Worm (Caenorhabditis elegans) whole organism, L4 larva: ENCODE results near the gene obr-2.
"Not testable (repeated sequence)": the region's sequence is repeated elsewhere in the genome, so short reads cannot be mapped to it uniquely, and the experiment has no call there.

Experiments
- D1046.2 ChIP-seq: fragments of 200-800 bp; sonication (Bioruptor generic); IDR thresholded peaks from 2 replicates; pipeline ENCODE4 v1.3.6; 2022; ENCODE audit warnings: missing genetic modification characterization, missing compliant biosample characterization
- F44E2.7 ChIP-seq: fragments of 200-800 bp; sonication (Bioruptor generic); IDR thresholded peaks from 2 replicates; pipeline ENCODE4 v2.1.2; 2022; ENCODE audit warnings: missing genetic modification characterization, missing compliant biosample characterization
- F49E8.2 ChIP-seq: sonication (generic microtip); optimal IDR thresholded peaks from 2 replicates; lab custom pipeline; 2016; ENCODE audit warnings: missing compliant biosample characterization, mild to moderate bottlenecking, missing genetic modification characterization, borderline replicate concordance
- R02D3.7 ChIP-seq: fragments of 150-350 bp; sonication (generic microtip); optimal IDR thresholded peaks from 3 replicates; lab custom pipeline; 2014; ENCODE audit warnings: missing biosample characterization, missing genetic modification characterization
- T26A8.4 ChIP-seq: fragments of 200-800 bp; sonication (Bioruptor generic); IDR thresholded peaks from 2 replicates; pipeline ENCODE4 v1.3.6; 2022; ENCODE audit warnings: missing genetic modification characterization, missing compliant biosample characterization
- Y48G9A.11 ChIP-seq: fragments of 200-800 bp; sonication (Bioruptor generic); IDR thresholded peaks from 2 replicates; pipeline ENCODE4 v1.3.6; 2022; ENCODE audit warnings: missing genetic modification reagents, missing genetic modification characterization, missing compliant biosample characterization
- Y5F2A.4 ChIP-seq: fragments of 200-800 bp; sonication (Bioruptor generic); optimal IDR thresholded peaks from 2 replicates; lab custom pipeline; 2018; ENCODE audit warnings: mild to moderate bottlenecking, missing genetic modification characterization, missing compliant biosample characterization
- Y75B8A.6 ChIP-seq: fragments of 200-800 bp; sonication (Bioruptor generic); IDR thresholded peaks from 2 replicates; pipeline ENCODE4 v1.3.6; 2022; ENCODE audit warnings: missing genetic modification reagents, missing genetic modification characterization, missing compliant biosample characterization
- aha-1 ChIP-seq: fragments of 150-350 bp; peaks from one replicate; lab custom pipeline; 2014; ENCODE audit warnings: missing biosample characterization, missing genetic modification characterization
- aly-2 ChIP-seq: sonication (generic microtip); optimal IDR thresholded peaks from 2 replicates; lab custom pipeline; 2018; ENCODE audit warnings: missing biosample characterization, missing genetic modification characterization
- ama-1 ChIP-seq: fragments of 150-350 bp; optimal IDR thresholded peaks from 2 replicates; lab custom pipeline; 2014; ENCODE audit warnings: inconsistent platforms, mixed read lengths
- arid-1 ChIP-seq: fragments of 200-800 bp; sonication (Bioruptor generic); conservative IDR thresholded peaks from 2 replicates; pipeline ENCODE4 v1.3.6; 2022; ENCODE audit warnings: missing genetic modification reagents, missing genetic modification characterization, missing compliant biosample characterization
- ceh-82 ChIP-seq: sonication (generic microtip); optimal IDR thresholded peaks from 2 replicates; lab custom pipeline; 2017; ENCODE audit warnings: missing biosample characterization, missing genetic modification characterization
- ces-1 ChIP-seq: fragments of 150-350 bp; sonication (generic microtip); optimal IDR thresholded peaks from 4 replicates; lab custom pipeline; 2014; ENCODE audit warnings: missing biosample characterization, missing genetic modification reagents, missing genetic modification characterization
- ctbp-1 ChIP-seq: fragments of 200-800 bp; sonication (Bioruptor generic); IDR thresholded peaks from 2 replicates; pipeline ENCODE4 v1.3.6; 2022; ENCODE audit warnings: missing genetic modification reagents, missing genetic modification characterization, missing compliant biosample characterization
- daf-16 ChIP-seq, 3 experiments: sonication (generic microtip); optimal IDR thresholded peaks; 2 replicates each; lab custom pipeline; 2016 to 2017; ENCODE audit warnings: missing genetic modification characterization in 3 of 3, missing genetic modification reagents in 3 of 3, mild to moderate bottlenecking in 2 of 3, missing compliant biosample characterization in 2 of 3, missing biosample characterization in 1 of 3, moderate library complexity in 1 of 3
- dmd-9 ChIP-seq: fragments of 200-800 bp; sonication (Bioruptor generic); IDR thresholded peaks from 2 replicates; pipeline ENCODE4 v1.3.6; 2022; ENCODE audit warnings: missing genetic modification reagents, missing genetic modification characterization, missing compliant biosample characterization
- duxl-1 ChIP-seq: sonication (generic microtip); optimal IDR thresholded peaks from 2 replicates; lab custom pipeline; 2016; ENCODE audit warnings: mild to moderate bottlenecking, missing genetic modification characterization, moderate library complexity, missing compliant biosample characterization; ENCODE audit not compliant: poor library complexity
- egl-43 ChIP-seq: fragments of 200-800 bp; sonication (Bioruptor generic); IDR thresholded peaks from 2 replicates; pipeline ENCODE4 v1.3.6; 2022; ENCODE audit warnings: missing genetic modification reagents, missing genetic modification characterization, missing compliant biosample characterization
- fos-1 ChIP-seq: fragments of 150-350 bp; optimal IDR thresholded peaks from 2 replicates; lab custom pipeline; 2014; ENCODE audit warnings: missing biosample characterization, missing genetic modification characterization
- lim-7 ChIP-seq: fragments of 200-800 bp; sonication (Bioruptor generic); IDR thresholded peaks from 2 replicates; pipeline ENCODE4 v1.3.6; 2022; ENCODE audit warnings: missing genetic modification characterization, missing compliant biosample characterization
- lin-13 ChIP-seq: fragments of 150-350 bp; optimal IDR thresholded peaks from 2 replicates; lab custom pipeline; 2014; ENCODE audit warnings: missing biosample characterization, missing genetic modification reagents, missing genetic modification characterization
- lin-38 ChIP-seq: fragments of 200-800 bp; sonication (Bioruptor generic); IDR thresholded peaks from 2 replicates; pipeline ENCODE4 v1.3.6; 2022; ENCODE audit warnings: missing genetic modification reagents, missing genetic modification characterization, missing compliant biosample characterization
- madf-9 ChIP-seq: fragments of 200-800 bp; sonication (Bioruptor generic); conservative IDR thresholded peaks from 2 replicates; pipeline ENCODE4 v1.3.6; 2022; ENCODE audit warnings: missing genetic modification reagents, missing genetic modification characterization, missing compliant biosample characterization
- mep-1 ChIP-seq: fragments of 150-350 bp; sonication (generic microtip); optimal IDR thresholded peaks from 3 replicates; lab custom pipeline; 2014; ENCODE audit warnings: missing biosample characterization, missing genetic modification characterization
- mxl-3 ChIP-seq: fragments of 200-800 bp; sonication (Bioruptor generic); optimal IDR thresholded peaks from 2 replicates; lab custom pipeline; 2018; ENCODE audit warnings: mild to moderate bottlenecking, missing genetic modification characterization, missing compliant biosample characterization
- nhr-102 ChIP-seq: sonication (generic microtip); optimal IDR thresholded peaks from 2 replicates; lab custom pipeline; 2016; ENCODE audit warnings: mild to moderate bottlenecking, missing genetic modification characterization, moderate library complexity, missing compliant biosample characterization
- nhr-11 ChIP-seq: fragments of 150-350 bp; optimal IDR thresholded peaks from 2 replicates; lab custom pipeline; 2014; ENCODE audit warnings: missing biosample characterization, missing genetic modification characterization
- nhr-111 ChIP-seq: fragments of 200-800 bp; sonication (Bioruptor generic); optimal IDR thresholded peaks from 2 replicates; lab custom pipeline; 2018; ENCODE audit warnings: mild to moderate bottlenecking, missing genetic modification characterization, missing compliant biosample characterization
- nhr-237 ChIP-seq: sonication (generic microtip); optimal IDR thresholded peaks from 2 replicates; lab custom pipeline; 2017; ENCODE audit warnings: missing biosample characterization, missing genetic modification characterization
- nhr-28 ChIP-seq: fragments of 150-350 bp; optimal IDR thresholded peaks from 2 replicates; lab custom pipeline; 2014; ENCODE audit warnings: missing biosample characterization, missing genetic modification characterization
- nhr-41 ChIP-seq: fragments of 200-800 bp; sonication (Bioruptor generic); IDR thresholded peaks from 2 replicates; pipeline ENCODE4 v1.3.6; 2022; ENCODE audit warnings: missing genetic modification reagents, missing genetic modification characterization, missing compliant biosample characterization
- nhr-42 ChIP-seq: fragments of 200-800 bp; sonication (Bioruptor generic); IDR thresholded peaks from 2 replicates; pipeline ENCODE4 v1.3.6; 2022; ENCODE audit warnings: missing genetic modification characterization, missing compliant biosample characterization
- nhr-48 ChIP-seq: sonication (generic microtip); optimal IDR thresholded peaks from 2 replicates; lab custom pipeline; 2016; ENCODE audit warnings: mild to moderate bottlenecking, missing genetic modification characterization, missing compliant biosample characterization
- nhr-6 ChIP-seq: fragments of 150-350 bp; optimal IDR thresholded peaks from 2 replicates; lab custom pipeline; 2014; ENCODE audit warnings: missing biosample characterization, missing genetic modification characterization
- pha-4 ChIP-seq, 2 experiments: fragments of 150-350 bp in 1 of 2; fragments of 200-800 bp in 1 of 2; sonication (Bioruptor generic) in 1 of 2; IDR thresholded peaks in 1 of 2; optimal IDR thresholded peaks in 1 of 2; 2 replicates each; pipeline versions ENCODE4 v1.3.6 to Lab custom; 2014 to 2022; ENCODE audit warnings: missing genetic modification characterization in 2 of 2, missing genetic modification reagents in 2 of 2, missing biosample characterization in 1 of 2, missing compliant biosample characterization in 1 of 2
- php-3 ChIP-seq: fragments of 200-800 bp; sonication (Bioruptor generic); IDR thresholded peaks from 2 replicates; pipeline ENCODE4 v1.3.6; 2022; ENCODE audit warnings: missing genetic modification reagents, missing genetic modification characterization, missing compliant biosample characterization
- snpc-1.2 ChIP-seq: fragments of 200-800 bp; sonication (Bioruptor generic); IDR thresholded peaks from 2 replicates; pipeline ENCODE4 v1.3.6; 2022; ENCODE audit warnings: missing genetic modification reagents, missing genetic modification characterization, missing compliant biosample characterization
- snpc-4 ChIP-seq: fragments of 150-350 bp; optimal IDR thresholded peaks from 2 replicates; lab custom pipeline; 2014; ENCODE audit warnings: missing biosample characterization, missing genetic modification characterization
- tag-97 ChIP-seq: fragments of 200-800 bp; sonication (Bioruptor generic); IDR thresholded peaks from 2 replicates; pipeline ENCODE4 v1.3.6; 2022; ENCODE audit warnings: missing genetic modification characterization, missing compliant biosample characterization
- unc-130 ChIP-seq: sonication (generic microtip); optimal IDR thresholded peaks from 2 replicates; lab custom pipeline; 2016; ENCODE audit warnings: missing genetic modification reagents, missing genetic modification characterization, missing compliant biosample characterization
- zfp-3 ChIP-seq: fragments of 200-800 bp; sonication (Bioruptor generic); conservative IDR thresholded peaks from 2 replicates; pipeline ENCODE4 v1.3.6; 2022; ENCODE audit warnings: missing genetic modification reagents, missing genetic modification characterization, missing compliant biosample characterization
- ztf-11 ChIP-seq: fragments of 150-350 bp; optimal IDR thresholded peaks from 2 replicates; lab custom pipeline; 2014; ENCODE audit warnings: missing biosample characterization, missing genetic modification characterization

obr-2 gene

ce11 chrV:15051720-15052119 is 37.7 kb upstream of the obr-2 start:
- TF ChIP-seq aha-1 (peak; percentile 91), madf-9 (no peak), nhr-48 (no peak)

- TF ChIP-seq mxl-3 (GFP tag; lab: Kevin White, UChicago), result peak; percentile 19
- no peak for TF ChIP-seq daf-16 (GFP tag; optimal IDR thresholded peaks at IDR 0.05; lab: Kevin White, UChicago)
- TF ChIP-seq daf-16 (tag; optimal IDR thresholded peaks at IDR 0.05; lab: Kevin White, UChicago), result peak; percentile 14
- TF ChIP-seq nhr-42, result no peak
- no peak for TF ChIP-seq zfp-3 (GFP tag; lab: Robert Waterston, UW)
- TF ChIP-seq aha-1, result peak; percentile 73
- TF ChIP-seq nhr-28 (tag; lab: Kevin White, UChicago), result peak; percentile 32
- no peak for TF ChIP-seq F44E2.7
- TF ChIP-seq pha-4 (GFP tag; IDR thresholded peaks at IDR 0.05; lab: Robert Waterston, UW), result no peak
- TF ChIP-seq pha-4 (tag; optimal IDR thresholded peaks at IDR 0.05; lab: Kevin White, UChicago), result no peak
- no peak for TF ChIP-seq nhr-237
Observed at ce11 chrV:15048107-15048506, 34.0 kb upstream of the obr-2 start, which contains the start of gene sdc-3. Gene sdc-3 (minus strand): TSS chrV:15048207.

DNA sequence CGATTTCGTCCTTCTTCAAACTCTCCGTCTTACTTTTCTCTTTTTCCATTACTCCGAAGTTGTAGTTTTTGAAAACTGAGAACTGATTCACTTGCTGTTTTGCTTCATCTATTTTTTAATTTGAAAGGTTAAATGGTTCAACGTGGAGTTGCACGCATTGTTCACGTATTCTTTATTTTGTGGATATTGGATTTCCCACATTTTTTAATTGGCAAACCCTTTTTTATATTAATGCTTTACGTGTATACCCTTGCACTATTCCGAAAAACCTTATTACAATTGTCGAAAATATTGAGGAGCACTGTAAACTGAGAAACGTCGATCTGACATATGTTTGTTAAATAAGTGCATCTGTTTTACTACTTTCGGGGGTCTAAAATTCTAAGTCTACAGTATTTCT is 22.7 kb upstream of the obr-2 start, which contains the start of gene melo-3:
Gene melo-3, minus strand, starts transcription at position 101 of the 400 bp plus-strand sequence.
- TF ChIP-seq lim-7 (GFP tag; lab: Robert Waterston, UW); ztf-11 (tag; lab: Kevin White, UChicago); aly-2: not testable (repeated sequence)

DNA sequence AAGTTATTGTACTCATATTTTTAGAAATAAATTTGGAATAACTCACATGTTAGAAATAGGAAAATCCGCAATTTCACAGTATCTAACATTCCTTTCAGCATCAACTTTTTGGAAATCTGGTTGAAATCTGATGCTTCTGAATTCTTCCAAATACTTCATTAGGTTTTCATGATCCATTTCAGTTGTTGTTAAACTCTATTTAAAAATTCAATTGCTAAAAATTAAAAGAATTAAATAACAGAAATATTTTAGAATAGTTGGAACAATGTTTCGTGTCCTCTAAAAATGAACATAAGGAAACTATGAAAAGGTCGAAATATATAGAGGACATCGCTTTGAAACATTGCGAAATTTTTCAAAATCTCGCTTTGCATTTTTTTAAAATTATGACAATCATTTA is 17.3 kb upstream of the obr-2 start, which contains the start of gene cng-1:
Gene cng-1, minus strand, starts transcription at position 101 of the 400 bp plus-strand sequence.
- not testable (repeated sequence) for TF ChIP-seq tag-97 (GFP tag; lab: Robert Waterston, UW); aha-1; mep-1

ce11 chrV:15028896-15029519 is 14.9 kb upstream of the obr-2 start, which contains the start of gene F14H8.8:
Gene F14H8.8 (plus strand): TSS chrV:15029469.
- TF ChIP-seq unc-130 (GFP tag; lab: Kevin White, UChicago), result peak; percentile 36
- no peak for TF ChIP-seq ama-1 (lab: Kevin White, UChicago)
- TF ChIP-seq lin-38 (GFP tag; lab: Robert Waterston, UW), result peak; percentile 60
- TF ChIP-seq nhr-111 (GFP tag; lab: Kevin White, UChicago), result no peak
- no peak for TF ChIP-seq nhr-102 (tag; lab: Kevin White, UChicago)
- 0 out of 2 replicates have a peak, but pooled peaks have one; percentile 39 for TF ChIP-seq egl-43 (GFP tag; lab: Robert Waterston, UW)
- no peak for TF ChIP-seq dmd-9
- no peak for TF ChIP-seq ces-1
- no peak for TF ChIP-seq ctbp-1 (GFP tag; lab: Robert Waterston, UW)
- TF ChIP-seq R02D3.7 (tag; lab: Kevin White, UChicago), result no peak
- TF ChIP-seq Y75B8A.6 (GFP tag; lab: Robert Waterston, UW), result no peak
- TF ChIP-seq zfp-3 (GFP tag; lab: Robert Waterston, UW), result no peak
- TF ChIP-seq D1046.2 (GFP tag; lab: Robert Waterston, UW), result no peak
- TF ChIP-seq nhr-6, result peak; percentile 41
- peak; percentile 80 for TF ChIP-seq F49E8.2 (tag; lab: Kevin White, UChicago)
- TF ChIP-seq T26A8.4 (GFP tag; lab: Robert Waterston, UW), result peak; percentile 63; the same call in 1 of the 2 replicates
- TF ChIP-seq fos-1 (tag; lab: Kevin White, UChicago), result no peak
- peak; percentile 9 for TF ChIP-seq duxl-1 (tag; lab: Kevin White, UChicago)
- TF ChIP-seq nhr-42, result no peak
- TF ChIP-seq Y48G9A.11 (GFP tag; lab: Robert Waterston, UW), result peak; percentile 49; the same call in 1 of the 2 replicates
- TF ChIP-seq snpc-1.2, result peak; percentile 77
- TF ChIP-seq snpc-4, result peak; percentile 77
- TF ChIP-seq arid-1, result peak; percentile 31; the same call in 1 of the 2 replicates
- no peak for TF ChIP-seq nhr-11
- TF ChIP-seq nhr-41 (GFP tag; lab: Robert Waterston, UW), result no peak
- TF ChIP-seq lin-13 (GFP tag; lab: Kevin White, UChicago), result no peak
- no peak for TF ChIP-seq php-3 (GFP tag; lab: Robert Waterston, UW)
- no peak for TF ChIP-seq ceh-82 (tag; lab: Kevin White, UChicago)
- TF ChIP-seq Y5F2A.4, result no peak
